Worm (Caenorhabditis elegans) whole organism, young adult: ENCODE measurements around the gene glb-17.

ENCODE experiments used
- B0035.1 ChIP-seq: sonication (generic microtip); optimal IDR thresholded peaks from 2 replicates; lab custom pipeline; 2016; ENCODE audit warnings: missing genetic modification characterization, mild to moderate bottlenecking, missing compliant biosample characterization, missing genotype, missing genetic modification reagents
- C17E4.6 ChIP-seq: fragments of 200-800 bp; sonication (Bioruptor generic); IDR thresholded peaks from 2 replicates; pipeline ENCODE4 v1.3.6; 2022; ENCODE audit warnings: missing genetic modification reagents, missing genetic modification characterization, missing compliant biosample characterization
- F23B12.7 ChIP-seq: sonication (generic microtip); optimal IDR thresholded peaks from 2 replicates; lab custom pipeline; 2017; ENCODE audit warnings: missing genetic modification characterization, mild to moderate bottlenecking, missing compliant biosample characterization, antibody characterized with exemption, moderate library complexity; ENCODE audit not compliant: insufficient read depth
- F49E8.2 ChIP-seq: sonication (generic microtip); optimal IDR thresholded peaks from 3 replicates; lab custom pipeline; 2017; ENCODE audit warnings: missing genetic modification characterization, mild to moderate bottlenecking, missing compliant biosample characterization, antibody characterized with exemption, moderate library complexity; ENCODE audit not compliant: insufficient read depth
- F57A8.1 ChIP-seq: fragments of 200-800 bp; sonication (Bioruptor generic); optimal IDR thresholded peaks from 2 replicates; lab custom pipeline; 2018; ENCODE audit warnings: mild to moderate bottlenecking, missing genetic modification characterization, moderate library complexity, missing compliant biosample characterization
- F57C9.4 ChIP-seq: sonication (generic microtip); optimal IDR thresholded peaks from 2 replicates; lab custom pipeline; 2017; ENCODE audit warnings: mild to moderate bottlenecking, missing genetic modification characterization, missing compliant biosample characterization
- T26A5.8 ChIP-seq: sonication (generic microtip); optimal IDR thresholded peaks from 2 replicates; lab custom pipeline; 2016; ENCODE audit warnings: missing genetic modification characterization, missing compliant biosample characterization
- Y53G8AR.9 ChIP-seq: fragments of 200-800 bp; sonication (Bioruptor generic); conservative IDR thresholded peaks from 2 replicates; pipeline ENCODE4 v1.3.6; 2022; ENCODE audit warnings: missing genetic modification reagents, missing genetic modification characterization, missing compliant biosample characterization
- Y67H2A.10 ChIP-seq: fragments of 200-800 bp; sonication (Bioruptor generic); conservative IDR thresholded peaks from 2 replicates; pipeline ENCODE4 v1.3.6; 2022; ENCODE audit warnings: missing genetic modification reagents, missing genetic modification characterization, missing compliant biosample characterization
- Y79H2A.3 ChIP-seq: fragments of 200-800 bp; sonication (Bioruptor generic); conservative IDR thresholded peaks from 2 replicates; pipeline ENCODE4 v1.3.6; 2022; ENCODE audit warnings: missing genetic modification reagents, missing genetic modification characterization, missing compliant biosample characterization
- aptf-2 ChIP-seq: fragments of 200-800 bp; sonication (Bioruptor generic); conservative IDR thresholded peaks from 2 replicates; pipeline ENCODE4 v1.3.6; 2022; ENCODE audit warnings: missing genetic modification reagents, missing genetic modification characterization, missing compliant biosample characterization
- aptf-3 ChIP-seq: fragments of 200-800 bp; sonication (Bioruptor generic); IDR thresholded peaks from 2 replicates; pipeline ENCODE4 v1.3.6; 2022; ENCODE audit warnings: missing genetic modification characterization, missing compliant biosample characterization
- athp-1 ChIP-seq: sonication (generic microtip); optimal IDR thresholded peaks from 2 replicates; lab custom pipeline; 2017; ENCODE audit warnings: mild to moderate bottlenecking, missing genetic modification characterization, missing compliant biosample characterization
- cebp-1 ChIP-seq, 2 experiments: fragments of 200-800 bp in 1 of 2; sonication (Bioruptor generic) in 1 of 2; sonication (generic microtip) in 1 of 2; IDR thresholded peaks in 1 of 2; optimal IDR thresholded peaks in 1 of 2; 2 replicates each; pipeline versions ENCODE4 v1.3.6 to Lab custom; 2017 to 2022; ENCODE audit warnings: missing compliant biosample characterization in 2 of 2, missing genetic modification characterization in 2 of 2, mild to moderate bottlenecking in 1 of 2, missing genetic modification reagents in 1 of 2, moderate library complexity in 1 of 2
- cebp-2 ChIP-seq: fragments of 200-800 bp; sonication (Bioruptor generic); IDR thresholded peaks from 2 replicates; pipeline ENCODE4 v1.3.6; 2022; ENCODE audit warnings: missing genetic modification characterization, missing compliant biosample characterization
- chd-7 ChIP-seq: sonication (generic microtip); optimal IDR thresholded peaks from 2 replicates; lab custom pipeline; 2016; ENCODE audit warnings: mild to moderate bottlenecking, missing genetic modification characterization, moderate library complexity, missing compliant biosample characterization
- egl-18 ChIP-seq: fragments of 200-800 bp; sonication (Bioruptor generic); IDR thresholded peaks from 2 replicates; pipeline ENCODE4 v1.3.6; 2022; ENCODE audit warnings: missing genetic modification reagents, missing genetic modification characterization, missing compliant biosample characterization
- fkh-3 ChIP-seq: sonication (generic microtip); optimal IDR thresholded peaks from 2 replicates; lab custom pipeline; 2016; ENCODE audit warnings: mild to moderate bottlenecking, missing genetic modification characterization, missing compliant biosample characterization
- hlh-26 ChIP-seq: fragments of 200-800 bp; sonication (Bioruptor generic); conservative IDR thresholded peaks from 2 replicates; pipeline ENCODE4 v1.3.6; 2022; ENCODE audit warnings: missing genetic modification reagents, missing genetic modification characterization, missing compliant biosample characterization
- hsf-1 ChIP-seq: fragments of 200-800 bp; sonication (Bioruptor generic); IDR thresholded peaks from 2 replicates; pipeline ENCODE4 v1.3.6; 2022; ENCODE audit warnings: missing genetic modification reagents, missing genetic modification characterization, missing compliant biosample characterization
- lag-1 ChIP-seq: fragments of 200-800 bp; sonication (Bioruptor generic); IDR thresholded peaks from 2 replicates; pipeline ENCODE4 v1.3.6; 2022; ENCODE audit warnings: missing genetic modification reagents, missing genetic modification characterization, missing compliant biosample characterization
- let-607 ChIP-seq, 2 experiments: fragments of 200-800 bp in 1 of 2; sonication (Bioruptor generic) in 1 of 2; sonication (generic microtip) in 1 of 2; optimal IDR thresholded peaks; 2 replicates each; lab custom pipeline; 2016 to 2018; ENCODE audit warnings: mild to moderate bottlenecking in 2 of 2, missing compliant biosample characterization in 2 of 2, missing genetic modification characterization in 2 of 2, moderate library complexity in 2 of 2, missing genotype in 1 of 2
- lin-40 ChIP-seq: sonication (generic microtip); optimal IDR thresholded peaks from 2 replicates; lab custom pipeline; 2016; ENCODE audit warnings: missing genetic modification characterization, mild to moderate bottlenecking, missing compliant biosample characterization, missing genotype, missing genetic modification reagents
- madf-8 ChIP-seq: fragments of 200-800 bp; sonication (Bioruptor generic); conservative IDR thresholded peaks from 2 replicates; pipeline ENCODE4 v1.3.6; 2022; ENCODE audit warnings: missing genetic modification reagents, missing genetic modification characterization, missing compliant biosample characterization
- mel-28 ChIP-seq: sonication (generic microtip); optimal IDR thresholded peaks from 2 replicates; lab custom pipeline; 2016; ENCODE audit warnings: borderline replicate concordance, mild to moderate bottlenecking, missing genetic modification characterization, missing compliant biosample characterization
- mes-4 ChIP-seq: sonication (generic microtip); optimal IDR thresholded peaks from 2 replicates; lab custom pipeline; 2016; ENCODE audit warnings: missing genotype, missing genetic modification characterization, missing compliant biosample characterization
- nfyb-1 ChIP-seq: fragments of 200-800 bp; sonication (Bioruptor generic); IDR thresholded peaks from 2 replicates; pipeline ENCODE4 v1.3.6; 2022; ENCODE audit warnings: missing genetic modification reagents, missing genetic modification characterization, missing compliant biosample characterization
- nhr-120 ChIP-seq: fragments of 200-800 bp; sonication (Bioruptor generic); IDR thresholded peaks from 2 replicates; pipeline ENCODE4 v1.3.6; 2022; ENCODE audit warnings: missing genetic modification characterization, missing compliant biosample characterization
- nhr-80 ChIP-seq: sonication (generic microtip); optimal IDR thresholded peaks from 2 replicates; lab custom pipeline; 2016; ENCODE audit warnings: missing genetic modification characterization, missing compliant biosample characterization
- pha-4 ChIP-seq: fragments of 150-350 bp; sonication (generic microtip); optimal IDR thresholded peaks from 2 replicates; lab custom pipeline; 2014; ENCODE audit warnings: missing biosample characterization, missing genetic modification reagents, missing genetic modification characterization
- rec-8 ChIP-seq, 2 experiments: sonication (generic microtip); optimal IDR thresholded peaks; 2 replicates each; lab custom pipeline; 2016; ENCODE audit warnings: mild to moderate bottlenecking in 2 of 2, missing genetic modification characterization in 2 of 2, missing genetic modification reagents in 2 of 2, missing genotype in 2 of 2, missing biosample characterization in 1 of 2, missing compliant biosample characterization in 1 of 2, moderate library complexity in 1 of 2
- repo-1 ChIP-seq: sonication (generic microtip); optimal IDR thresholded peaks from 2 replicates; lab custom pipeline; 2017; ENCODE audit warnings: mild to moderate bottlenecking, missing genetic modification characterization, missing compliant biosample characterization
- rpc-1 ChIP-seq, 2 experiments: fragments of 150-350 bp in 1 of 2; sonication (generic microtip) in 1 of 2; optimal IDR thresholded peaks; 2 replicates each; lab custom pipeline; 2014 to 2018; ENCODE audit warnings: missing biosample characterization in 1 of 2, missing genetic modification characterization in 1 of 2, missing genetic modification reagents in 1 of 2, missing genotype in 1 of 2
- sea-2 ChIP-seq: fragments of 200-800 bp; sonication (Bioruptor generic); IDR thresholded peaks from 2 replicates; pipeline ENCODE4 v1.3.6; 2022; ENCODE audit warnings: missing genetic modification characterization, missing compliant biosample characterization
- sptf-2 ChIP-seq: fragments of 200-800 bp; sonication (Bioruptor generic); optimal IDR thresholded peaks from 2 replicates; lab custom pipeline; 2018; ENCODE audit warnings: mild to moderate bottlenecking, missing genetic modification characterization, missing compliant biosample characterization
- unc-130 ChIP-seq: sonication (generic microtip); optimal IDR thresholded peaks from 2 replicates; lab custom pipeline; 2016; ENCODE audit warnings: missing genetic modification reagents, missing genetic modification characterization, missing compliant biosample characterization
- zim-3 ChIP-seq: sonication (generic microtip); optimal IDR thresholded peaks from 2 replicates; lab custom pipeline; 2017; ENCODE audit warnings: mild to moderate bottlenecking, missing genetic modification characterization, moderate library complexity, missing compliant biosample characterization
- ztf-18 ChIP-seq: sonication (generic microtip); optimal IDR thresholded peaks from 2 replicates; lab custom pipeline; 2016; ENCODE audit warnings: missing genotype, mild to moderate bottlenecking, missing genetic modification characterization, missing compliant biosample characterization

The glb-17 gene

DNA sequence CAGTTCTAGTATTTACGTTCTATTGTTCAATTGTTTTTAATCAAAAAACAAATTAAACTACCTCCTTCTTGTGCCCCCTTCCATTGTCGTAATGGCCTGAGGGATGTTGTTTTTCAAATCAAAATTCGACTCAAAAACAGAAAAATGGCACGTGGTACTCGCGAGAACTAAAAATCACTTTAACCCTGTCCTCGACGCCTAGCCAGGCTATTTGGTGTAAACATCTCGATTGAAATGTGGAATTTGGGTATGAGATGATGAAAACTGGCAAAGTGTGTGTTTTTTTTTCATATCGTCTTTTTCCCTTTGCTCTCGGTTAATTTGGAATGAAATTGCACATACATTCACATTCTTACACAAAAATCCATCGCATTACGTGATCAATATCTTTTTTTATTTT lies 30.2 kb downstream of the glb-17 start:
- no peak for TF ChIP-seq hsf-1 (GFP tag; lab: Robert Waterston, UW)
- TF ChIP-seq mes-4 (tag; lab: Kevin White, UChicago) = no peak
- no peak for TF ChIP-seq athp-1 (tag; lab: Kevin White, UChicago)
- no peak for TF ChIP-seq pha-4 (tag; lab: Kevin White, UChicago)
- no peak for TF ChIP-seq T26A5.8
- no peak for TF ChIP-seq F57C9.4 (tag; lab: Kevin White, UChicago)
- TF ChIP-seq mel-28 (tag; lab: Kevin White, UChicago) = no peak
- TF ChIP-seq lin-40 (tag; lab: Kevin White, UChicago) = no peak
- TF ChIP-seq C17E4.6 (GFP tag; lab: Robert Waterston, UW) = no peak
- TF ChIP-seq F23B12.7 (tag; lab: Kevin White, UChicago) = no peak
- no peak for TF ChIP-seq hlh-26 (GFP tag; lab: Robert Waterston, UW)
- TF ChIP-seq repo-1 = no peak

ce11 chrX:9544405-9544804 lies 32.4 kb downstream of the glb-17 start:
- TF ChIP-seq Y79H2A.3 (no peak), F49E8.2 (no peak), Y67H2A.10 (GFP tag; lab: Robert Waterston, UW) (no peak), sea-2 (GFP tag; lab: Robert Waterston, UW) (no peak), sptf-2 (GFP tag; lab: Kevin White, UChicago) (no peak), unc-130 (GFP tag; lab: Kevin White, UChicago) (no peak), nhr-120 (no peak)

ce11 chrX:9543352-9543751 lies 33.5 kb downstream of the glb-17 start, which contains the start of gene F49E2.5:
Gene F49E2.5, plus strand, starts transcription at chrX:9543652.
- TF ChIP-seq nfyb-1 (GFP tag; lab: Robert Waterston, UW) (no peak), cebp-1 (GFP tag; IDR thresholded peaks at IDR 0.05; lab: Robert Waterston, UW) (no peak), cebp-1 (tag; optimal IDR thresholded peaks at IDR 0.05; lab: Kevin White, UChicago) (no peak), nhr-80 (no peak), F57A8.1 (no peak), zim-3 (tag; lab: Kevin White, UChicago) (no peak), ztf-18 (tag; lab: Kevin White, UChicago) (no peak), chd-7 (tag; lab: Kevin White, UChicago) (no peak), egl-18 (GFP tag; lab: Robert Waterston, UW) (no peak), aptf-3 (GFP tag; lab: Robert Waterston, UW) (no peak), rpc-1 (optimal IDR thresholded peaks at IDR 0.05; lab: Kevin White, UChicago) (no peak), rpc-1 (tag; optimal IDR thresholded peaks at IDR 0.05; lab: Kevin White, UChicago) (no peak), Y53G8AR.9 (GFP tag; lab: Robert Waterston, UW) (no peak), let-607 (tag; optimal IDR thresholded peaks at IDR 0.05; lab: Kevin White, UChicago) (no peak), B0035.1 (tag; lab: Kevin White, UChicago) (no peak), fkh-3 (tag; lab: Kevin White, UChicago) (no peak), lag-1 (GFP tag; lab: Robert Waterston, UW) (no peak), rec-8 (tag; optimal IDR thresholded peaks at IDR 0.05; lab: Kevin White, UChicago) (no peak), aptf-2 (GFP tag; lab: Robert Waterston, UW) (no peak), cebp-2 (GFP tag; lab: Robert Waterston, UW) (no peak), madf-8 (no peak), athp-1 (tag; lab: Kevin White, UChicago) (no peak)
